Worm (Caenorhabditis elegans) whole organism, L3 larva: ENCODE measurements around the gene npr-31.

ENCODE experiments used
- aly-2 ChIP-seq: fragments of 150-350 bp; optimal IDR thresholded peaks from 2 replicates; lab custom pipeline; 2014; ENCODE audit warnings: missing biosample characterization, missing genetic modification characterization
- ama-1 ChIP-seq: fragments of 150-350 bp; optimal IDR thresholded peaks from 2 replicates; lab custom pipeline; 2018
- ceh-28 ChIP-seq: fragments of 150-350 bp; optimal IDR thresholded peaks from 2 replicates; lab custom pipeline; 2014; ENCODE audit warnings: missing biosample characterization, missing genetic modification reagents, missing genetic modification characterization
- ceh-9 ChIP-seq: sonication (generic microtip); optimal IDR thresholded peaks from 2 replicates; lab custom pipeline; 2018; ENCODE audit warnings: missing biosample characterization, missing genetic modification characterization
- lin-15B ChIP-seq: fragments of 150-350 bp; optimal IDR thresholded peaks from 2 replicates; lab custom pipeline; 2014; ENCODE audit warnings: missing biosample characterization, missing genetic modification characterization
- mdl-1 ChIP-seq: fragments of 150-350 bp; optimal IDR thresholded peaks from 2 replicates; lab custom pipeline; 2014; ENCODE audit warnings: missing biosample characterization, missing genetic modification characterization
- nfya-1 ChIP-seq: sonication (generic microtip); optimal IDR thresholded peaks from 2 replicates; lab custom pipeline; 2017; ENCODE audit warnings: missing genetic modification characterization, mild to moderate bottlenecking, missing compliant biosample characterization, antibody characterized with exemption, moderate library complexity; ENCODE audit not compliant: insufficient read depth
- nhr-28 ChIP-seq: fragments of 150-350 bp; optimal IDR thresholded peaks from 2 replicates; lab custom pipeline; 2014; ENCODE audit warnings: missing biosample characterization, missing genetic modification characterization
- snpc-4 ChIP-seq: fragments of 150-350 bp; optimal IDR thresholded peaks from 2 replicates; lab custom pipeline; 2014; ENCODE audit warnings: missing biosample characterization, missing genetic modification characterization
- zag-1 ChIP-seq: fragments of 150-350 bp; optimal IDR thresholded peaks from 2 replicates; lab custom pipeline; 2014; ENCODE audit warnings: missing biosample characterization, missing genetic modification characterization

- TF ChIP-seq lin-15B (tag; lab: Kevin White, UChicago), result peak; percentile 48
- TF ChIP-seq nfya-1, result peak; percentile 81
- TF ChIP-seq mdl-1 (tag; lab: Kevin White, UChicago), result no peak
- peak; percentile 41 for TF ChIP-seq snpc-4 (tag; lab: Kevin White, UChicago)
- no peak for TF ChIP-seq nhr-28 (tag; lab: Kevin White, UChicago)
- TF ChIP-seq ceh-28 (tag; lab: Kevin White, UChicago), result no peak
- TF ChIP-seq ceh-9 (tag; lab: Kevin White, UChicago), result no peak
- TF ChIP-seq aly-2 (tag; lab: Kevin White, UChicago), result no peak
- TF ChIP-seq zag-1 (tag; lab: Kevin White, UChicago), result no peak
- TF ChIP-seq ama-1, result no peak
Observed at ce11 chrII:7111657-7112049, 32.8 kb upstream of the npr-31 start, which contains the start of gene F10E7.5.
